Worm (Caenorhabditis elegans): Measurements from ENCODE around the gene mpk-2.

DNA sequence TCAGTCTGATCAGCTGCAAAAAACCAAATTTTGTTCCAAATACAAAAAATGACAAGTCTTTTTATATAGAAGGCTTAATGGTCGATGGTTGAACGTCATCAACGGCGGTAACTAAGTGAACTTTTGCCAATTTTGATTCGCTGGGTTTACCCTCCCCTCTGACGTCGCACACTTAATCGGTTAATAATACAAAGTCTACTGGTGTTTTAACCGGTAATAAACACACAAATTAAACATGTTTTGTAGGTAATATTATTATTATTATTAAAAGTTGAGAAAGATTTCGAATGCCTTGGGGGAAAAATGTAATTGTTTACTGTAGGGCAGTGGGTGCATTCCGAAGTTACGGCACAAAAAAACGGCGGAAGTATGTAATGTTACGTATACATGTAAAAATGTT lies 43.2 kb upstream of the mpk-2 start, which contains the start of gene pho-12:
- TF ChIP-seq W03F9.2 (tag; optimal IDR thresholded peaks at IDR 0.05): no peak
- TF ChIP-seq him-1 (tag; optimal IDR thresholded peaks at IDR 0.05): no peak
- TF ChIP-seq dao-5 (tag; optimal IDR thresholded peaks at IDR 0.05): no peak
